Worm (Caenorhabditis elegans) whole organism, L2 larva: ENCODE data around the gene srd-59.

Experiments used
- C34F6.9 ChIP-seq: fragments of 150-350 bp; optimal IDR thresholded peaks from 2 replicates; lab custom pipeline; 2014; ENCODE audit warnings: missing biosample characterization, missing genetic modification characterization
- F13H6.1 ChIP-seq: sonication (generic microtip); optimal IDR thresholded peaks from 2 replicates; lab custom pipeline; 2016; ENCODE audit warnings: missing genetic modification characterization, missing compliant biosample characterization
- ZK546.5 ChIP-seq: sonication (generic microtip); optimal IDR thresholded peaks from 2 replicates; lab custom pipeline; 2017; ENCODE audit warnings: missing biosample characterization, missing genetic modification characterization
- ama-1 ChIP-seq: fragments of 150-350 bp; optimal IDR thresholded peaks from 2 replicates; lab custom pipeline; 2018; ENCODE audit warnings: inconsistent platforms
- blmp-1 ChIP-seq: sonication (generic microtip); optimal IDR thresholded peaks from 2 replicates; lab custom pipeline; 2017; ENCODE audit warnings: missing genetic modification characterization, mild to moderate bottlenecking, missing compliant biosample characterization, antibody characterized with exemption, moderate library complexity; ENCODE audit not compliant: insufficient read depth
- ceh-16 ChIP-seq: fragments of 150-350 bp; optimal IDR thresholded peaks from 2 replicates; lab custom pipeline; 2014; ENCODE audit warnings: missing biosample characterization, missing genetic modification characterization
- ceh-82 ChIP-seq: fragments of 150-350 bp; optimal IDR thresholded peaks from 2 replicates; lab custom pipeline; 2014; ENCODE audit warnings: missing biosample characterization, missing genetic modification characterization
- crh-2 ChIP-seq: sonication (generic microtip); optimal IDR thresholded peaks from 2 replicates; lab custom pipeline; 2017; ENCODE audit warnings: missing biosample characterization, missing genetic modification characterization
- dmd-4 ChIP-seq: sonication (generic microtip); optimal IDR thresholded peaks from 2 replicates; lab custom pipeline; 2017; ENCODE audit warnings: missing biosample characterization, missing genetic modification characterization
- egl-27 ChIP-seq: sonication (generic microtip); optimal IDR thresholded peaks from 3 replicates; lab custom pipeline; 2017; ENCODE audit warnings: missing biosample characterization, missing genetic modification reagents, missing genetic modification characterization
- fos-1 ChIP-seq: fragments of 150-350 bp; optimal IDR thresholded peaks from 2 replicates; lab custom pipeline; 2014; ENCODE audit warnings: missing biosample characterization, missing genetic modification characterization
- gmeb-1 ChIP-seq: fragments of 150-350 bp; optimal IDR thresholded peaks from 2 replicates; lab custom pipeline; 2014; ENCODE audit warnings: missing biosample characterization, missing genetic modification characterization
- lin-11 ChIP-seq: fragments of 150-350 bp; sonication (generic microtip); optimal IDR thresholded peaks from 2 replicates; lab custom pipeline; 2014; ENCODE audit warnings: missing biosample characterization, missing genetic modification characterization, inconsistent platforms, mixed read lengths
- lin-39 ChIP-seq: fragments of 150-350 bp; optimal IDR thresholded peaks from 2 replicates; lab custom pipeline; 2014; ENCODE audit warnings: missing biosample characterization, missing genetic modification reagents, missing genetic modification characterization
- lsy-2 ChIP-seq, 2 experiments: fragments of 150-350 bp in 1 of 2; sonication (generic microtip) in 1 of 2; optimal IDR thresholded peaks; 2 replicates each; lab custom pipeline; 2014 to 2017; ENCODE audit warnings: missing biosample characterization in 2 of 2, missing genetic modification characterization in 2 of 2
- mbf-1 ChIP-seq: sonication (generic microtip); optimal IDR thresholded peaks from 2 replicates; lab custom pipeline; 2017; ENCODE audit warnings: missing biosample characterization, missing genetic modification characterization
- nhr-10 ChIP-seq: sonication (generic microtip); optimal IDR thresholded peaks from 2 replicates; lab custom pipeline; 2017; ENCODE audit warnings: missing biosample characterization, missing genetic modification characterization
- nhr-25 ChIP-seq: fragments of 150-350 bp; sonication (generic microtip); optimal IDR thresholded peaks from 3 replicates; lab custom pipeline; 2014; ENCODE audit warnings: missing biosample characterization, missing genetic modification characterization
- nhr-6 ChIP-seq: fragments of 150-350 bp; optimal IDR thresholded peaks from 2 replicates; lab custom pipeline; 2014; ENCODE audit warnings: missing biosample characterization, missing genetic modification characterization
- nhr-77 ChIP-seq: fragments of 150-350 bp; optimal IDR thresholded peaks from 2 replicates; lab custom pipeline; 2014; ENCODE audit warnings: missing biosample characterization, missing genetic modification characterization
- peb-1 ChIP-seq: fragments of 150-350 bp; optimal IDR thresholded peaks from 2 replicates; lab custom pipeline; 2014; ENCODE audit warnings: missing biosample characterization, missing genetic modification characterization
- sma-3 ChIP-seq: sonication (generic microtip); optimal IDR thresholded peaks from 2 replicates; lab custom pipeline; 2016; ENCODE audit warnings: missing genetic modification reagents, missing genetic modification characterization, missing compliant biosample characterization
- sma-9 ChIP-seq, 2 experiments: fragments of 150-350 bp in 1 of 2; sonication (generic microtip) in 1 of 2; optimal IDR thresholded peaks; 2 replicates each; lab custom pipeline; 2014 to 2016; ENCODE audit warnings: missing genetic modification characterization in 2 of 2, mild to moderate bottlenecking in 1 of 2, missing biosample characterization in 1 of 2, missing compliant biosample characterization in 1 of 2, missing genetic modification reagents in 1 of 2, moderate library complexity in 1 of 2
- ztf-1 ChIP-seq: fragments of 200-800 bp; sonication (Bioruptor generic); conservative IDR thresholded peaks from 2 replicates; pipeline ENCODE4 v1.3.6; 2022; ENCODE audit warnings: missing genetic modification characterization, missing compliant biosample characterization
- ztf-4 ChIP-seq: fragments of 150-350 bp; optimal IDR thresholded peaks from 2 replicates; lab custom pipeline; 2014; ENCODE audit warnings: missing biosample characterization, missing genetic modification characterization

Gene srd-59

ce11 chrII:7255614-7256162 lies 50.2 kb downstream of the srd-59 start, which contains the start of gene F32A5.8:
Gene F32A5.8, plus strand, starts transcription at chrII:7256112.
- TF ChIP-seq sma-3 (GFP tag; lab: Kevin White, UChicago) (peak; percentile 9), ztf-1 (GFP tag; lab: Robert Waterston, UW) (no peak), peb-1 (tag; lab: Kevin White, UChicago) (no peak), crh-2 (tag; lab: Kevin White, UChicago) (peak; percentile 7), lin-11 (tag; lab: Kevin White, UChicago) (no peak), nhr-25 (peak; percentile 32), nhr-77 (no peak), dmd-4 (tag; lab: Kevin White, UChicago) (no peak), ZK546.5 (tag; lab: Kevin White, UChicago) (no peak), lin-39 (tag; lab: Kevin White, UChicago) (no peak), nhr-10 (tag; lab: Kevin White, UChicago) (no peak), ztf-4 (tag; lab: Kevin White, UChicago) (no peak), ceh-82 (tag; lab: Kevin White, UChicago) (no peak), sma-9 (GFP tag; optimal IDR thresholded peaks at IDR 0.05; lab: Kevin White, UChicago) (peak; percentile 21), sma-9 (tag; optimal IDR thresholded peaks at IDR 0.05; lab: Kevin White, UChicago) (no peak), fos-1 (peak; percentile 94), blmp-1 (tag; lab: Kevin White, UChicago) (no peak), egl-27 (tag; lab: Kevin White, UChicago) (no peak), ama-1 (no peak), nhr-6 (no peak), ceh-16 (tag; lab: Kevin White, UChicago) (no peak), F13H6.1 (no peak), C34F6.9 (tag; lab: Kevin White, UChicago) (no peak), mbf-1 (tag; lab: Kevin White, UChicago) (no peak), lsy-2 (tag; optimal IDR thresholded peaks at IDR 0.05; lab: Kevin White, UChicago) (peak in 1 of 2 experiments; percentile 8), gmeb-1 (tag; lab: Kevin White, UChicago) (peak; percentile 17)
- TF ChIP-seq, all 48 proteins: peak for 7
